Worm (Caenorhabditis elegans): ENCODE measurements around the gene nspf-1.

Gene nspf-1

ce11 chrII:2736938-2737337, 49.5 kb downstream of the nspf-1 start:
- TF ChIP-seq B0310.2 (tag; optimal IDR thresholded peaks at IDR 0.05) (no peak), tra-4 (tag; optimal IDR thresholded peaks at IDR 0.05) (no peak), F13C5.2 (tag; optimal IDR thresholded peaks at IDR 0.05) (no peak), pes-1 (GFP tag; IDR thresholded peaks at IDR 0.05) (no peak), aly-1 (tag; optimal IDR thresholded peaks at IDR 0.05) (no peak), scrt-1 (GFP tag; IDR thresholded peaks at IDR 0.05) (no peak), sea-1 (GFP tag; conservative IDR thresholded peaks at IDR 0.05) (no peak), tbx-37 (GFP tag; conservative IDR thresholded peaks at IDR 0.05) (no peak), hnd-1 (tag; optimal IDR thresholded peaks at IDR 0.05) (no peak), hmg-4 (GFP tag; optimal IDR thresholded peaks at IDR 0.05) (no peak), ets-7 (tag; optimal IDR thresholded peaks at IDR 0.05) (no peak), ceh-13 (GFP tag; optimal IDR thresholded peaks at IDR 0.05) (no peak), ama-1 (optimal IDR thresholded peaks at IDR 0.05) (no peak), tbx-11 (GFP tag; IDR thresholded peaks at IDR 0.05) (no peak), ceh-36 (tag; optimal IDR thresholded peaks at IDR 0.05) (no peak), flt-1 (GFP tag; IDR thresholded peaks at IDR 0.05) (no peak), hmbx-1 (tag; optimal IDR thresholded peaks at IDR 0.05) (no peak)
